Fruit fly (Drosophila melanogaster) whole organism, wandering third instar larva: Measurements from ENCODE around the gene CadN2.

Source experiments
- Abd-B ChIP-seq: fragments of >200 bp; optimal IDR thresholded peaks from 2 replicates; lab custom pipeline; 2017; ENCODE audit warnings: missing biosample characterization, missing genetic modification characterization
- CG32264 ChIP-seq: fragments of 200-800 bp; sonication (Bioruptor generic); optimal IDR thresholded peaks from 2 replicates; lab custom pipeline; 2016; ENCODE audit warnings: missing biosample characterization, missing genetic modification characterization
- CG9705 ChIP-seq: fragments of 200-800 bp; sonication (Bioruptor generic); optimal IDR thresholded peaks from 2 replicates; lab custom pipeline; 2018; ENCODE audit warnings: missing biosample characterization, mild to moderate bottlenecking, missing genetic modification characterization
- CrebA ChIP-seq: fragments of 200-800 bp; sonication (Bioruptor generic); optimal IDR thresholded peaks from 2 replicates; lab custom pipeline; 2016; ENCODE audit warnings: missing biosample characterization, mild to moderate bottlenecking, missing genetic modification characterization, borderline replicate concordance
- Dfd ChIP-seq: fragments of >200 bp; optimal IDR thresholded peaks from 2 replicates; lab custom pipeline; 2017; ENCODE audit warnings: missing biosample characterization, missing genetic modification characterization
- Dif ChIP-seq: fragments of 200-275, 200-300 bp; sonication (Bioruptor generic); optimal IDR thresholded peaks from 2 replicates; lab custom pipeline; 2018; ENCODE audit warnings: missing biosample characterization, missing genetic modification characterization; ENCODE audit not compliant: partially characterized antibody
- GATAd ChIP-seq: sonication (Bioruptor generic); optimal IDR thresholded peaks from 2 replicates; lab custom pipeline; 2016; ENCODE audit warnings: missing biosample characterization, missing genetic modification characterization
- HLH106 ChIP-seq: fragments of 200-800 bp; optimal IDR thresholded peaks from 3 replicates; lab custom pipeline; 2019; ENCODE audit warnings: missing biosample characterization, mild to moderate bottlenecking, missing genetic modification characterization, moderate library complexity
- Hnf4 ChIP-seq: fragments of 200-800 bp; sonication (Bioruptor generic); optimal IDR thresholded peaks from 2 replicates; lab custom pipeline; 2016; ENCODE audit warnings: missing biosample characterization, mild to moderate bottlenecking, missing genetic modification characterization
- Hr78 ChIP-seq: fragments of >200 bp; optimal IDR thresholded peaks from 2 replicates; lab custom pipeline; 2017; ENCODE audit warnings: missing biosample characterization, missing genetic modification characterization
- Hr83 ChIP-seq: fragments of 200-300 bp; sonication (Bioruptor generic); optimal IDR thresholded peaks from 2 replicates; lab custom pipeline; 2016; ENCODE audit warnings: missing biosample characterization, mild to moderate bottlenecking, missing genetic modification characterization, moderate library complexity; ENCODE audit not compliant: poor library complexity, severe bottlenecking
- Jra ChIP-seq: sonication (Bioruptor generic); optimal IDR thresholded peaks from 2 replicates; lab custom pipeline; 2016; ENCODE audit warnings: missing biosample characterization, missing genetic modification characterization
- Mio ChIP-seq: sonication (Bioruptor generic); optimal IDR thresholded peaks from 2 replicates; lab custom pipeline; 2016; ENCODE audit warnings: missing biosample characterization, missing genetic modification characterization
- Myc ChIP-seq: fragments of >200 bp; optimal IDR thresholded peaks from 2 replicates; lab custom pipeline; 2017
- N ChIP-seq: fragments of >200 bp; optimal IDR thresholded peaks from 2 replicates; lab custom pipeline; 2018; ENCODE audit warnings: missing biosample characterization, missing external identifiers, missing genetic modification characterization
- OdsH ChIP-seq: fragments of 200-800 bp; sonication (Bioruptor generic); optimal IDR thresholded peaks from 2 replicates; lab custom pipeline; 2016; ENCODE audit warnings: missing biosample characterization, mild to moderate bottlenecking, missing genetic modification characterization
- Rel ChIP-seq, 2 experiments: fragments of 200-800 bp; sonication (Bioruptor generic) in 1 of 2; optimal IDR thresholded peaks; 2 replicates in 1 of 2; 3 replicates in 1 of 2; lab custom pipeline; 2016 to 2019; ENCODE audit warnings: mild to moderate bottlenecking in 2 of 2, missing biosample characterization in 2 of 2, missing genetic modification characterization in 2 of 2, moderate library complexity in 1 of 2
- Sp1 ChIP-seq: fragments of 200-800 bp; sonication (Bioruptor generic); optimal IDR thresholded peaks from 3 replicates; lab custom pipeline; 2019; ENCODE audit warnings: missing biosample characterization, mild to moderate bottlenecking, missing genetic modification characterization, moderate library complexity
- Vsx2 ChIP-seq: fragments of 200-300, 225-300 bp; sonication (Bioruptor generic); optimal IDR thresholded peaks from 2 replicates; lab custom pipeline; 2018; ENCODE audit warnings: missing biosample characterization, missing genetic modification characterization; ENCODE audit not compliant: partially characterized antibody
- br ChIP-seq: fragments of 200-800 bp; sonication (Bioruptor generic); optimal IDR thresholded peaks from 2 replicates; lab custom pipeline; 2016; ENCODE audit warnings: missing biosample characterization, missing genetic modification characterization
- brk ChIP-seq: fragments of 200-800 bp; sonication (Bioruptor generic); optimal IDR thresholded peaks from 2 replicates; lab custom pipeline; 2016; ENCODE audit warnings: missing biosample characterization, mild to moderate bottlenecking, missing genetic modification characterization
- dl ChIP-seq, 2 experiments: fragments of 175-275, 200-275 bp in 1 of 2; fragments of 200-275 bp in 1 of 2; sonication (Bioruptor generic); optimal IDR thresholded peaks; lab custom pipeline; 2018; ENCODE audit warnings: mild to moderate bottlenecking in 2 of 2, missing biosample characterization in 2 of 2, missing genetic modification characterization in 2 of 2, moderate library complexity in 2 of 2; ENCODE audit not compliant: partially characterized antibody in 2 of 2, insufficient read depth in 1 of 2
- dmrt93B ChIP-seq: fragments of 200-800 bp; sonication (Bioruptor generic); optimal IDR thresholded peaks from 2 replicates; lab custom pipeline; 2018; ENCODE audit warnings: missing biosample characterization, mild to moderate bottlenecking, missing genetic modification characterization
- dsf ChIP-seq: sonication (Bioruptor generic); optimal IDR thresholded peaks from 2 replicates; lab custom pipeline; 2016; ENCODE audit warnings: missing biosample characterization, missing genetic modification characterization, borderline replicate concordance
- ey ChIP-seq: fragments of 200-800 bp; sonication (Bioruptor generic); optimal IDR thresholded peaks from 2 replicates; lab custom pipeline; 2016; ENCODE audit warnings: missing biosample characterization, missing genetic modification characterization
- foxo ChIP-seq, 2 experiments: fragments of 200-800 bp; sonication (Bioruptor generic); optimal IDR thresholded peaks; 2 replicates in 1 of 2; 3 replicates in 1 of 2; lab custom pipeline; 2016 to 2017; ENCODE audit warnings: missing biosample characterization in 2 of 2, missing genetic modification characterization in 2 of 2
- fru ChIP-seq: fragments of 200-800 bp; sonication (Bioruptor generic); optimal IDR thresholded peaks from 3 replicates; lab custom pipeline; 2016; ENCODE audit warnings: missing biosample characterization, mild to moderate bottlenecking, missing genetic modification characterization
- h ChIP-seq: fragments of 200-800 bp; sonication (Bioruptor generic); optimal IDR thresholded peaks from 3 replicates; lab custom pipeline; 2016; ENCODE audit warnings: missing biosample characterization, mild to moderate bottlenecking, missing genetic modification characterization
- jim ChIP-seq: fragments of 175-275, 200-325 bp; sonication (Bioruptor generic); optimal IDR thresholded peaks from 2 replicates; lab custom pipeline; 2016; ENCODE audit warnings: missing biosample characterization, mild to moderate bottlenecking, missing genetic modification characterization
- lola ChIP-seq: fragments of >200 bp; optimal IDR thresholded peaks from 2 replicates; lab custom pipeline; 2017; ENCODE audit warnings: missing biosample characterization, missing genetic modification characterization
- pan ChIP-seq: fragments of >200 bp; optimal IDR thresholded peaks from 2 replicates; lab custom pipeline; 2017
- psq ChIP-seq: fragments of 200-800 bp; sonication (Bioruptor generic); optimal IDR thresholded peaks from 3 replicates; lab custom pipeline; 2017; ENCODE audit warnings: missing biosample characterization, mild to moderate bottlenecking, missing genetic modification characterization, moderate library complexity
- rgr ChIP-seq: fragments of 200-800 bp; sonication (Bioruptor generic); optimal IDR thresholded peaks from 3 replicates; lab custom pipeline; 2016; ENCODE audit warnings: missing biosample characterization, mild to moderate bottlenecking, missing genetic modification characterization
- sage ChIP-seq: fragments of 200-800 bp; sonication (Bioruptor generic); optimal IDR thresholded peaks from 2 replicates; lab custom pipeline; 2016; ENCODE audit warnings: missing biosample characterization, mild to moderate bottlenecking, missing genetic modification characterization
- sv ChIP-seq: fragments of 200-800 bp; sonication (Bioruptor generic); optimal IDR thresholded peaks from 3 replicates; lab custom pipeline; 2016; ENCODE audit warnings: missing biosample characterization, missing genetic modification characterization
- tai ChIP-seq: sonication (Bioruptor generic); optimal IDR thresholded peaks from 2 replicates; lab custom pipeline; 2016; ENCODE audit warnings: missing biosample characterization, missing genetic modification characterization
- usp ChIP-seq: fragments of >200 bp; optimal IDR thresholded peaks from 2 replicates; lab custom pipeline; 2017; ENCODE audit warnings: missing biosample characterization, missing genetic modification characterization
- woc ChIP-seq: sonication (Bioruptor generic); optimal IDR thresholded peaks from 2 replicates; lab custom pipeline; 2016; ENCODE audit warnings: missing biosample characterization, mild to moderate bottlenecking, missing genetic modification characterization

CadN2 gene

dm6 chr2L:17748746-17749358 lies 126.2 kb downstream of the CadN2 start:
- TF ChIP-seq CrebA (GFP tag; lab: Kevin White, UChicago), result no peak
- peak; percentile 31 for TF ChIP-seq Hnf4 (GFP tag; lab: Kevin White, UChicago)
- TF ChIP-seq h (GFP tag; lab: Kevin White, UChicago), result peak; percentile 69
- TF ChIP-seq br (GFP tag; lab: Kevin White, UChicago), result peak; percentile 45
- no peak for TF ChIP-seq Mio (GFP tag; lab: Kevin White, UChicago)
- TF ChIP-seq dmrt93B, result peak; percentile 59
- no peak for TF ChIP-seq Rel (GFP tag; optimal IDR thresholded peaks at IDR 0.05; lab: Kevin White, UChicago)
- no peak for TF ChIP-seq Rel (tag; optimal IDR thresholded peaks at IDR 0.05; lab: Kevin White, UChicago)
- TF ChIP-seq ey, result peak; percentile 57
- TF ChIP-seq Myc (lab: Kevin White, UChicago), result no peak
- TF ChIP-seq Jra (GFP tag; lab: Kevin White, UChicago), result no peak
- peak; percentile 69 for TF ChIP-seq OdsH (GFP tag; lab: Kevin White, UChicago)
- TF ChIP-seq jim (GFP tag; lab: Kevin White, UChicago), result no peak
- TF ChIP-seq psq, result peak; percentile 46
- no peak for TF ChIP-seq CG32264 (GFP tag; lab: Kevin White, UChicago)
- TF ChIP-seq woc, result peak; percentile 32
- peak; percentile 74 for TF ChIP-seq Sp1
- TF ChIP-seq tai (GFP tag; lab: Kevin White, UChicago), result no peak
- TF ChIP-seq Dif (GFP tag; lab: Kevin White, UChicago), result no peak
- TF ChIP-seq fru (GFP tag; lab: Kevin White, UChicago), result peak; percentile 59
- TF ChIP-seq GATAd, result no peak
- peak in 1 of 2 experiments; percentile 63 for TF ChIP-seq foxo (GFP tag; optimal IDR thresholded peaks at IDR 0.05; lab: Kevin White, UChicago)
- TF ChIP-seq dsf (GFP tag; lab: Kevin White, UChicago), result no peak
- TF ChIP-seq Hr83 (GFP tag; lab: Kevin White, UChicago), result no peak
- no peak for TF ChIP-seq lola (GFP tag; lab: Kevin White, UChicago)
- TF ChIP-seq rgr (GFP tag; lab: Kevin White, UChicago), result peak; percentile 57
- peak; percentile 44 for TF ChIP-seq brk (GFP tag; lab: Kevin White, UChicago)
- TF ChIP-seq dl (GFP tag; optimal IDR thresholded peaks at IDR 0.05; lab: Kevin White, UChicago; ENCODE audit: insufficient read depth in 1 of 2, partially characterized antibody in 2 of 2), result no peak
- TF ChIP-seq Dfd, result no peak
- TF ChIP-seq HLH106 (tag; lab: Kevin White, UChicago), result peak; percentile 73
- no peak for TF ChIP-seq sv
- TF ChIP-seq Abd-B, result no peak
- no peak for TF ChIP-seq usp (GFP tag; lab: Kevin White, UChicago)
- TF ChIP-seq Hr78 (GFP tag; lab: Kevin White, UChicago), result no peak
- TF ChIP-seq CG9705 (GFP tag; lab: Kevin White, UChicago), result peak; percentile 16
- peak; percentile 12 for TF ChIP-seq sage (GFP tag; lab: Kevin White, UChicago)
- TF ChIP-seq Vsx2 (GFP tag; lab: Kevin White, UChicago), result no peak
- TF ChIP-seq pan (lab: Kevin White, UChicago), result no peak
- no peak for TF ChIP-seq N (GFP tag; lab: Kevin White, UChicago)

dm6 chr2L:17747133-17747824 lies 127.8 kb downstream of the CadN2 start:
- TF ChIP-seq GATAd (no peak), OdsH (GFP tag; lab: Kevin White, UChicago) (peak; percentile 40), sv (no peak), h (GFP tag; lab: Kevin White, UChicago) (peak; percentile 51), HLH106 (tag; lab: Kevin White, UChicago) (peak; percentile 46), psq (peak; percentile 33), woc (peak; percentile 27), dl (GFP tag; optimal IDR thresholded peaks at IDR 0.05; lab: Kevin White, UChicago; ENCODE audit: insufficient read depth in 1 of 2, partially characterized antibody in 2 of 2) (no peak), tai (GFP tag; lab: Kevin White, UChicago) (no peak), fru (GFP tag; lab: Kevin White, UChicago) (peak; percentile 54), foxo (GFP tag; optimal IDR thresholded peaks at IDR 0.05; lab: Kevin White, UChicago) (peak in 1 of 2 experiments; percentile 61), Sp1 (peak; percentile 62), CG9705 (GFP tag; lab: Kevin White, UChicago) (no peak), Hr83 (GFP tag; lab: Kevin White, UChicago) (no peak), Dfd (no peak), Hnf4 (GFP tag; lab: Kevin White, UChicago) (peak; percentile 24), ey (peak; percentile 46), br (GFP tag; lab: Kevin White, UChicago) (no peak), Mio (GFP tag; lab: Kevin White, UChicago) (no peak), rgr (GFP tag; lab: Kevin White, UChicago) (peak; percentile 28)
